Fruit fly (Drosophila melanogaster) Kc167 (cell line): Measurements from ENCODE around the gene CG31855.

Experiments
- psq ChIP-seq: fragments of >200 bp; optimal IDR thresholded peaks from 2 replicates; lab custom pipeline; 2017; ENCODE audit warnings: missing external identifiers
- ttk ChIP-seq: sonication (Bioruptor generic); optimal IDR thresholded peaks from 2 replicates; lab custom pipeline; 2017; ENCODE audit warnings: missing external identifiers

dm6 chr2L:13376086-13376485 is 7.1 kb downstream of the CG31855 start:
- TF ChIP-seq psq (lab: Kevin White, UChicago) (no peak), ttk (lab: Kevin White, UChicago) (no peak)
